Worm (Caenorhabditis elegans) whole organism, mixed stage, embryonic: ENCODE data around the gene Y50D7A.3.

Experiments
- blmp-1 ChIP-seq: fragments of 150-350 bp; optimal IDR thresholded peaks from 2 replicates; lab custom pipeline; 2014; ENCODE audit warnings: missing biosample characterization, missing genetic modification characterization
- ceh-39 ChIP-seq: fragments of 150-350 bp; optimal IDR thresholded peaks from 2 replicates; lab custom pipeline; 2014; ENCODE audit warnings: missing biosample characterization, missing genetic modification characterization
- ces-1 ChIP-seq: fragments of 150-350 bp; optimal IDR thresholded peaks from 2 replicates; lab custom pipeline; 2014; ENCODE audit warnings: missing biosample characterization, missing genetic modification reagents, missing genetic modification characterization
- elt-3 ChIP-seq: fragments of 150-350 bp; optimal IDR thresholded peaks from 2 replicates; lab custom pipeline; 2014; ENCODE audit warnings: missing biosample characterization, missing genetic modification characterization
- lin-32 ChIP-seq: fragments of 200-800 bp; sonication (Bioruptor generic); optimal IDR thresholded peaks from 2 replicates; lab custom pipeline; 2018; ENCODE audit warnings: mild to moderate bottlenecking, missing genetic modification characterization, missing compliant biosample characterization
- lsy-2 ChIP-seq: fragments of 150-350 bp; optimal IDR thresholded peaks from 2 replicates; lab custom pipeline; 2014; ENCODE audit warnings: missing biosample characterization, missing genetic modification characterization
- mls-2 ChIP-seq: sonication (generic microtip); optimal IDR thresholded peaks from 2 replicates; lab custom pipeline; 2016; ENCODE audit warnings: mild to moderate bottlenecking, missing genetic modification characterization, moderate library complexity, missing compliant biosample characterization
- nhr-237 ChIP-seq: fragments of 150-350 bp; optimal IDR thresholded peaks from 2 replicates; lab custom pipeline; 2014; ENCODE audit warnings: missing biosample characterization, missing genetic modification characterization
- nhr-28 ChIP-seq: fragments of 150-350 bp; optimal IDR thresholded peaks from 2 replicates; lab custom pipeline; 2014; ENCODE audit warnings: missing biosample characterization, missing genetic modification characterization
- pha-4 ChIP-seq: fragments of 150-350 bp; optimal IDR thresholded peaks from 2 replicates; lab custom pipeline; 2018; ENCODE audit warnings: missing biosample characterization, missing genetic modification reagents, missing genetic modification characterization
- tbx-8 ChIP-seq: fragments of 200-800 bp; sonication (Bioruptor generic); optimal IDR thresholded peaks from 2 replicates; lab custom pipeline; 2018; ENCODE audit warnings: mild to moderate bottlenecking, missing genetic modification characterization, moderate library complexity, missing compliant biosample characterization
- unc-39 ChIP-seq: fragments of 150-350 bp; optimal IDR thresholded peaks from 2 replicates; lab custom pipeline; 2014; ENCODE audit warnings: missing biosample characterization, missing genetic modification characterization
- unc-62 ChIP-seq: fragments of 150-350 bp; optimal IDR thresholded peaks from 2 replicates; lab custom pipeline; 2014; ENCODE audit warnings: missing biosample characterization, missing genetic modification reagents, missing genetic modification characterization

- TF ChIP-seq lsy-2 (tag; lab: Kevin White, UChicago) (no peak), pha-4 (no peak), unc-62 (GFP tag; lab: Kevin White, UChicago) (peak; percentile 67), elt-3 (tag; lab: Kevin White, UChicago) (no peak), tbx-8 (GFP tag; lab: Kevin White, UChicago) (no peak), nhr-237 (tag; lab: Kevin White, UChicago) (no peak), unc-39 (tag; lab: Kevin White, UChicago) (no peak), blmp-1 (tag; lab: Kevin White, UChicago) (no peak), lin-32 (GFP tag; lab: Kevin White, UChicago) (no peak), ces-1 (GFP tag; lab: Kevin White, UChicago) (peak; percentile 98), nhr-28 (tag; lab: Kevin White, UChicago) (no peak), ceh-39 (tag; lab: Kevin White, UChicago) (no peak), mls-2 (tag; lab: Kevin White, UChicago) (no peak)
Measured at ce11 chrIII:208793-209694, 45.3 kb upstream of the Y50D7A.3 start.
